Fruit fly (Drosophila melanogaster) whole organism, embryonic: ENCODE data around the gene CG44141.
A peak's percentile ranks its signal among the peaks of the same experiment; 100 is the strongest.

Experiments used
- Adf1 ChIP-seq: fragments of 200-800 bp; sonication (Bioruptor generic); IDR thresholded peaks from 2 replicates; pipeline ENCODE4 v1.3.6; 2022; ENCODE audit warnings: missing biosample characterization, missing genetic modification characterization
- C15 ChIP-seq: fragments of 200-800 bp; sonication (Bioruptor generic); IDR thresholded peaks from 3 replicates; pipeline ENCODE4 v1.3.6; 2022; ENCODE audit warnings: missing biosample characterization, missing genetic modification characterization
- CG12391 ChIP-seq: fragments of 200-800 bp; sonication (Bioruptor generic); optimal IDR thresholded peaks from 3 replicates; lab custom pipeline; 2018; ENCODE audit warnings: missing biosample characterization, mild to moderate bottlenecking, missing genetic modification characterization, moderate library complexity
- CG13287 ChIP-seq: fragments of 200-800 bp; sonication (Bioruptor generic); IDR thresholded peaks from 2 replicates; pipeline ENCODE4 v1.3.6; 2022; ENCODE audit warnings: missing biosample characterization, missing genetic modification characterization; ENCODE audit not compliant: partially characterized antibody
- CG13296 ChIP-seq: fragments of 200-800 bp; sonication (Bioruptor generic); optimal IDR thresholded peaks from 3 replicates; lab custom pipeline; 2018; ENCODE audit warnings: missing biosample characterization, mild to moderate bottlenecking, missing genetic modification characterization
- CG15269 ChIP-seq: fragments of 200-800 bp; sonication (Bioruptor generic); optimal IDR thresholded peaks from 2 replicates; lab custom pipeline; 2018; ENCODE audit warnings: missing biosample characterization, mild to moderate bottlenecking, missing genetic modification characterization, moderate library complexity
- CG17829 ChIP-seq: fragments of 200-800 bp; optimal IDR thresholded peaks from 2 replicates; lab custom pipeline; 2019; ENCODE audit warnings: missing biosample characterization, mild to moderate bottlenecking, missing genetic modification characterization, moderate library complexity
- CG18262 ChIP-seq: fragments of 200-800 bp; optimal IDR thresholded peaks from 3 replicates; lab custom pipeline; 2019; ENCODE audit warnings: missing biosample characterization, mild to moderate bottlenecking, missing genetic modification characterization, moderate library complexity
- CG2678 ChIP-seq: fragments of 200-800 bp; sonication (Bioruptor generic); optimal IDR thresholded peaks from 3 replicates; lab custom pipeline; 2019; ENCODE audit warnings: missing biosample characterization, mild to moderate bottlenecking, missing genetic modification characterization, moderate library complexity
- CG2875 ChIP-seq: fragments of 200-800 bp; sonication (Bioruptor generic); optimal IDR thresholded peaks from 2 replicates; lab custom pipeline; 2017; ENCODE audit warnings: missing biosample characterization, mild to moderate bottlenecking, missing genetic modification characterization, missing genetic modification reagents
- CG34376 ChIP-seq: fragments of 200-800 bp; sonication (Bioruptor generic); optimal IDR thresholded peaks from 2 replicates; lab custom pipeline; 2018; ENCODE audit warnings: missing biosample characterization, mild to moderate bottlenecking, missing genetic modification characterization
- CG42726 ChIP-seq: fragments of 200-800 bp; sonication (Bioruptor generic); IDR thresholded peaks from 2 replicates; pipeline ENCODE4 v1.3.6; 2022; ENCODE audit warnings: missing biosample characterization, missing genetic modification characterization; ENCODE audit not compliant: partially characterized antibody
- CG6689 ChIP-seq: fragments of 200-800 bp; sonication (Bioruptor generic); IDR thresholded peaks from 2 replicates; pipeline ENCODE4 v1.3.6; 2022; ENCODE audit warnings: missing biosample characterization, missing genetic modification characterization
- CG7556 ChIP-seq: fragments of 200-800 bp; sonication (Bioruptor generic); optimal IDR thresholded peaks from 2 replicates; lab custom pipeline; 2017; ENCODE audit warnings: missing biosample characterization, mild to moderate bottlenecking, missing genetic modification characterization
- CG8290 ChIP-seq, 3 experiments: fragments of 200-800 bp; sonication (Bioruptor generic); optimal IDR thresholded peaks; 2 replicates each; lab custom pipeline; 2016 to 2019; ENCODE audit warnings: missing biosample characterization in 3 of 3, missing genetic modification characterization in 3 of 3, mild to moderate bottlenecking in 2 of 3, moderate library complexity in 1 of 3
- CrebB ChIP-seq: fragments of 200-800 bp; sonication (Bioruptor generic); optimal IDR thresholded peaks from 3 replicates; lab custom pipeline; 2018; ENCODE audit warnings: missing biosample characterization, mild to moderate bottlenecking, missing genetic modification characterization
- D ChIP-seq, 2 experiments: fragments of 200-800 bp in 1 of 2; fragments of >200 bp in 1 of 2; sonication (Bioruptor generic) in 1 of 2; optimal IDR thresholded peaks; 2 replicates in 1 of 2; 3 replicates in 1 of 2; lab custom pipeline; 2017; ENCODE audit warnings: mild to moderate bottlenecking in 1 of 2, missing biosample characterization in 1 of 2, missing genetic modification characterization in 1 of 2, missing genetic modification reagents in 1 of 2
- D19B ChIP-seq: fragments of 200-800 bp; sonication (Bioruptor generic); optimal IDR thresholded peaks from 2 replicates; lab custom pipeline; 2017; ENCODE audit warnings: missing biosample characterization, mild to moderate bottlenecking, missing genetic modification characterization
- Drgx ChIP-seq: fragments of 200-800 bp; sonication (Bioruptor generic); IDR thresholded peaks from 2 replicates; pipeline ENCODE4 v1.3.6; 2022; ENCODE audit warnings: missing biosample characterization, missing genetic modification characterization
- Fer1 ChIP-seq: fragments of 200-800 bp; sonication (Bioruptor generic); optimal IDR thresholded peaks from 2 replicates; lab custom pipeline; 2017; ENCODE audit warnings: missing biosample characterization, mild to moderate bottlenecking, missing genetic modification characterization
- Fer2 ChIP-seq: fragments of 200-800 bp; sonication (Bioruptor generic); optimal IDR thresholded peaks from 2 replicates; lab custom pipeline; 2018; ENCODE audit warnings: missing biosample characterization, mild to moderate bottlenecking, missing genetic modification characterization, moderate library complexity
- HHEX ChIP-seq: fragments of 200-800 bp; sonication (Bioruptor generic); optimal IDR thresholded peaks from 3 replicates; lab custom pipeline; 2017; ENCODE audit warnings: missing biosample characterization, mild to moderate bottlenecking, missing genetic modification characterization, missing genetic modification reagents
- HLH3B ChIP-seq: fragments of 200-800 bp; sonication (Bioruptor generic); IDR thresholded peaks from 2 replicates; pipeline ENCODE4 v1.3.6; 2022; ENCODE audit warnings: missing biosample characterization, missing genetic modification characterization
- Hr3 ChIP-seq: fragments of 200-800 bp; sonication (Bioruptor generic); optimal IDR thresholded peaks from 3 replicates; lab custom pipeline; 2016; ENCODE audit warnings: missing biosample characterization, missing genetic modification characterization
- Hr39 ChIP-seq: fragments of >200 bp; optimal IDR thresholded peaks from 2 replicates; lab custom pipeline; 2017
- Kr ChIP-seq: fragments of 200-800 bp; sonication (Bioruptor generic); optimal IDR thresholded peaks from 2 replicates; lab custom pipeline; 2017; ENCODE audit warnings: missing biosample characterization, mild to moderate bottlenecking, missing genetic modification characterization
- MTF-1 ChIP-seq: fragments of 200-800 bp; sonication (Bioruptor generic); optimal IDR thresholded peaks from 2 replicates; lab custom pipeline; 2018; ENCODE audit warnings: missing biosample characterization, mild to moderate bottlenecking, missing genetic modification characterization, borderline replicate concordance
- Neu2 ChIP-seq: fragments of 200-800 bp; sonication (Bioruptor generic); optimal IDR thresholded peaks from 3 replicates; lab custom pipeline; 2016; ENCODE audit warnings: missing biosample characterization, missing genetic modification characterization, borderline replicate concordance
- Optix ChIP-seq: fragments of 200-800 bp; sonication (Bioruptor generic); IDR thresholded peaks from 3 replicates; pipeline ENCODE4 v1.3.6; 2022; ENCODE audit warnings: missing biosample characterization, missing genetic modification characterization
- Poxn ChIP-seq: fragments of 200-800 bp; sonication (Bioruptor generic); IDR thresholded peaks from 2 replicates; pipeline ENCODE4 v1.3.6; 2022; ENCODE audit warnings: missing biosample characterization, missing genetic modification characterization
- Sry-β ChIP-seq: fragments of 200-800 bp; sonication (Bioruptor generic); optimal IDR thresholded peaks from 2 replicates; lab custom pipeline; 2018; ENCODE audit warnings: missing biosample characterization, mild to moderate bottlenecking, missing genetic modification characterization, moderate library complexity
- ab ChIP-seq: fragments of 200-800 bp; sonication (Bioruptor generic); optimal IDR thresholded peaks from 2 replicates; lab custom pipeline; 2016; ENCODE audit warnings: missing biosample characterization, missing genetic modification characterization
- al ChIP-seq: fragments of 200-800 bp; sonication (Bioruptor generic); IDR thresholded peaks from 2 replicates; pipeline ENCODE4 v1.3.6; 2022; ENCODE audit warnings: missing biosample characterization, missing genetic modification characterization
- amos ChIP-seq: fragments of 200-800 bp; sonication (Bioruptor generic); IDR thresholded peaks from 2 replicates; pipeline ENCODE4 v1.3.6; 2022; ENCODE audit warnings: missing biosample characterization, missing genetic modification characterization; ENCODE audit not compliant: partially characterized antibody
- az2 ChIP-seq: fragments of 200-800 bp; sonication (Bioruptor generic); optimal IDR thresholded peaks from 3 replicates; lab custom pipeline; 2016; ENCODE audit warnings: missing biosample characterization, missing genetic modification characterization
- br ChIP-seq: fragments of >200 bp; optimal IDR thresholded peaks from 2 replicates; lab custom pipeline; 2017
- caup ChIP-seq: fragments of 200-800 bp; sonication (Bioruptor generic); optimal IDR thresholded peaks from 3 replicates; lab custom pipeline; 2017; ENCODE audit warnings: missing biosample characterization, mild to moderate bottlenecking, missing genetic modification characterization, moderate library complexity; ENCODE audit not compliant: severe bottlenecking
- croc ChIP-seq: fragments of 200-800 bp; sonication (Bioruptor generic); conservative IDR thresholded peaks from 3 replicates; pipeline ENCODE4 v1.3.6; 2022; ENCODE audit warnings: missing biosample characterization, missing genetic modification characterization
- danr ChIP-seq: fragments of 200-800 bp; sonication (Bioruptor generic); IDR thresholded peaks from 2 replicates; pipeline ENCODE4 v1.3.6; 2022; ENCODE audit warnings: missing biosample characterization, missing genetic modification characterization
- fd102C ChIP-seq: fragments of 200-800 bp; sonication (Bioruptor generic); optimal IDR thresholded peaks from 2 replicates; lab custom pipeline; 2018; ENCODE audit warnings: missing biosample characterization, mild to moderate bottlenecking, missing genetic modification characterization, moderate library complexity
- gt ChIP-seq: fragments of 200-800 bp; sonication (Bioruptor generic); IDR thresholded peaks from 2 replicates; pipeline ENCODE4 v1.3.6; 2022; ENCODE audit warnings: missing biosample characterization, missing genetic modification characterization
- pan ChIP-seq, 4 experiments: fragments of >200 bp in 3 of 4; fragments of 200-800 bp in 1 of 4; sonication (Bioruptor generic) in 1 of 4; optimal IDR thresholded peaks in 3 of 4; IDR thresholded peaks in 1 of 4; 2 replicates each; pipeline versions ENCODE4 v1.3.6 to Lab custom; 2017 to 2022; ENCODE audit warnings: missing biosample characterization in 2 of 4, missing genetic modification characterization in 2 of 4, mixed read lengths in 1 of 4
- pho ChIP-seq: fragments of 200-800 bp; sonication (Bioruptor generic); optimal IDR thresholded peaks from 2 replicates; lab custom pipeline; 2016; ENCODE audit warnings: missing biosample characterization, missing genetic modification characterization
- repo ChIP-seq: fragments of 200-800 bp; sonication (Bioruptor generic); optimal IDR thresholded peaks from 2 replicates; lab custom pipeline; 2016; ENCODE audit warnings: missing biosample characterization, missing genetic modification characterization
- rib ChIP-seq: fragments of 200-800 bp; sonication (Bioruptor generic); IDR thresholded peaks from 2 replicates; pipeline ENCODE4 v1.3.6; 2022; ENCODE audit warnings: missing biosample characterization, missing genetic modification characterization
- ssp ChIP-seq: fragments of 200-800 bp; sonication (Bioruptor generic); IDR thresholded peaks from 2 replicates; pipeline ENCODE4 v1.3.6; 2022; ENCODE audit warnings: missing biosample characterization, missing genetic modification characterization
- toy ChIP-seq: fragments of 200-800 bp; sonication (Bioruptor generic); IDR thresholded peaks from 2 replicates; pipeline ENCODE4 v1.3.6; 2022; ENCODE audit warnings: missing biosample characterization, missing genetic modification characterization
- vfl ChIP-seq: fragments of 200-800 bp; sonication (Bioruptor generic); optimal IDR thresholded peaks from 2 replicates; lab custom pipeline; 2016; ENCODE audit warnings: missing biosample characterization, missing genetic modification characterization
- wdn ChIP-seq: fragments of 200-800 bp; sonication (Bioruptor generic); IDR thresholded peaks from 2 replicates; pipeline ENCODE4 v1.3.6; 2022; ENCODE audit warnings: missing biosample characterization, missing genetic modification characterization

Gene CG44141

dm6 chr2L:15629596-15630168 is 29.6 kb downstream of the CG44141 start, which contains the start of gene CG18480 (continued):
- no peak for TF ChIP-seq CG12391 (tag; lab: Kevin White, UChicago)
- TF ChIP-seq ab (GFP tag; lab: Kevin White, UChicago): no peak
- TF ChIP-seq rib (GFP tag; lab: Robert Waterston, UW): no peak
- peak; percentile 44; the same call in 1 of the 2 replicates for TF ChIP-seq al
- TF ChIP-seq CG15269 (tag; lab: Kevin White, UChicago): peak; percentile 64
- peak; percentile 31 for TF ChIP-seq pho (GFP tag; lab: Kevin White, UChicago)
- TF ChIP-seq Fer2 (tag; lab: Kevin White, UChicago): peak; percentile 35
- no peak for TF ChIP-seq danr (GFP tag; lab: Robert Waterston, UW)
- TF ChIP-seq Neu2 (GFP tag; lab: Kevin White, UChicago): no peak
- TF ChIP-seq MTF-1 (GFP tag; lab: Kevin White, UChicago): no peak
- no peak for TF ChIP-seq C15 (GFP tag; lab: Robert Waterston, UW)
- no peak for TF ChIP-seq CG6689 (GFP tag; lab: Robert Waterston, UW)
- no peak for TF ChIP-seq br (lab: Kevin White, UChicago)
- no peak for TF ChIP-seq Drgx (GFP tag; lab: Robert Waterston, UW)
- no peak for TF ChIP-seq CG42726 (GFP tag; lab: Robert Waterston, UW)
- TF ChIP-seq vfl (GFP tag; lab: Kevin White, UChicago): no peak
- no peak for TF ChIP-seq D (optimal IDR thresholded peaks at IDR 0.05; lab: Kevin White, UChicago)
- TF ChIP-seq D (GFP tag; optimal IDR thresholded peaks at IDR 0.05; lab: Kevin White, UChicago): no peak
- TF ChIP-seq pan (optimal IDR thresholded peaks at IDR 0.05; lab: Kevin White, UChicago): no peak
- TF ChIP-seq pan (GFP tag; optimal IDR thresholded peaks at IDR 0.05 in 1 of 2, IDR thresholded peaks at IDR 0.05 in 1 of 2): peak in 1 of 2 experiments; percentile 46
- TF ChIP-seq CG18262 (tag; lab: Kevin White, UChicago): no peak
- TF ChIP-seq CG13296 (GFP tag; lab: Kevin White, UChicago): peak; percentile 12
- TF ChIP-seq CrebB (tag; lab: Kevin White, UChicago): no peak
- no peak for TF ChIP-seq CG7556 (GFP tag; lab: Kevin White, UChicago)
- TF ChIP-seq Adf1 (GFP tag; lab: Robert Waterston, UW): peak; percentile 26; the same call in 1 of the 2 replicates
- TF ChIP-seq Optix (GFP tag; lab: Robert Waterston, UW): 0 out of 3 replicates have a peak, but pooled peaks have one; percentile 47
- TF ChIP-seq wdn (GFP tag; lab: Robert Waterston, UW): 0 out of 2 replicates have a peak, but pooled peaks have one; percentile 15
- TF ChIP-seq ssp: no peak
- TF ChIP-seq D19B: peak; percentile 9
- no peak for TF ChIP-seq croc (GFP tag; lab: Robert Waterston, UW)
- TF ChIP-seq CG17829 (tag; lab: Kevin White, UChicago): no peak
- TF ChIP-seq Hr3 (GFP tag; lab: Kevin White, UChicago): peak; percentile 18
- TF ChIP-seq CG13287: no peak
- TF ChIP-seq CG34376 (GFP tag; lab: Kevin White, UChicago): peak; percentile 29
- no peak for TF ChIP-seq CG2875 (GFP tag; lab: Kevin White, UChicago)
- TF ChIP-seq az2 (GFP tag; lab: Kevin White, UChicago): peak; percentile 46
- no peak for TF ChIP-seq Fer1 (GFP tag; lab: Kevin White, UChicago)
- no peak for TF ChIP-seq Poxn (GFP tag; lab: Robert Waterston, UW)
- TF ChIP-seq CG8290 (GFP tag; optimal IDR thresholded peaks at IDR 0.05; lab: Kevin White, UChicago): no peak
- TF ChIP-seq CG8290 (tag; optimal IDR thresholded peaks at IDR 0.05; lab: Kevin White, UChicago): peak in 1 of 2 experiments; percentile 78
- TF ChIP-seq caup: peak; percentile 45
- 0 out of 2 replicates have a peak, but pooled peaks have one; percentile 44 for TF ChIP-seq HLH3B
- no peak for TF ChIP-seq amos (GFP tag; lab: Robert Waterston, UW)
- peak; percentile 62 for TF ChIP-seq CG2678
- no peak for TF ChIP-seq Hr39 (lab: Kevin White, UChicago)
- TF ChIP-seq Kr: no peak
- TF ChIP-seq fd102C: no peak
- TF ChIP-seq repo (GFP tag; lab: Kevin White, UChicago): no peak
- TF ChIP-seq HHEX (GFP tag; lab: Kevin White, UChicago): peak; percentile 25
- TF ChIP-seq toy (GFP tag; lab: Robert Waterston, UW): no peak
- TF ChIP-seq Sry-β (GFP tag; lab: Kevin White, UChicago): no peak
- TF ChIP-seq gt (GFP tag; lab: Robert Waterston, UW): no peak
